Fruit fly (Drosophila melanogaster) ovary, adult (tissue): ENCODE data around the gene CG6656.
A peak's percentile ranks its signal among the peaks of the same experiment; 100 is the strongest.

Experiments
- CG17801 ChIP-seq: fragments of 200-800 bp; optimal IDR thresholded peaks from 2 replicates; lab custom pipeline; 2019; ENCODE audit warnings: missing biosample characterization, mild to moderate bottlenecking, missing genetic modification characterization, moderate library complexity; ENCODE audit not compliant: partially characterized antibody

The CG6656 gene

dm6 chr3R:21864992-21865391 lies 10.1 kb upstream of the CG6656 start, which contains the start of gene lsn:
TSS of gene lsn (plus strand) at chr3R:21865168.
- TF ChIP-seq CG17801 (GFP tag; lab: Kevin White, UChicago), result no peak

dm6 chr3R:21867819-21868218 lies 7.3 kb upstream of the CG6656 start, which contains the start of the genes CG6569 and Cby:
TSS of gene CG6569 (minus strand) at chr3R:21867919.
TSS of gene Cby (plus strand) at chr3R:21868003.
- no peak for TF ChIP-seq CG17801 (GFP tag; lab: Kevin White, UChicago)

- TF ChIP-seq CG17801 (GFP tag; lab: Kevin White, UChicago), result no peak
These were observed 5.5 kb upstream of the CG6656 start, which contains the start of gene CG31174 for dm6 chr3R:21869464-21870100. TSS of gene CG31174 (minus strand) at chr3R:21869514.

dm6 chr3R:21870158-21870971 lies 4.7 kb upstream of the CG6656 start, which contains the start of gene CG31431:
TSS of gene CG31431 (plus strand) at chr3R:21870681.
- TF ChIP-seq CG17801 (GFP tag; lab: Kevin White, UChicago), result peak; percentile 97

dm6 chr3R:21871348-21871940 lies 3.6 kb upstream of the CG6656 start:
- no peak for TF ChIP-seq CG17801 (GFP tag; lab: Kevin White, UChicago)

- TF ChIP-seq CG17801 (GFP tag; lab: Kevin White, UChicago), result no peak
These were observed 1.7 kb upstream of the CG6656 start, which contains the start of gene CG31178 for dm6 chr3R:21873439-21873838. TSS of gene CG31178 (plus strand) at chr3R:21873739.

dm6 chr3R:21877636-21878035 lies 2.5 kb downstream of the CG6656 start, which contains the start of gene P5CDh2:
TSS of gene P5CDh2 (plus strand) at chr3R:21877936.
- TF ChIP-seq CG17801 (GFP tag; lab: Kevin White, UChicago), result no peak

- no peak for TF ChIP-seq CG17801 (GFP tag; lab: Kevin White, UChicago)
These were observed 3.4 kb downstream of the CG6656 start, which contains the start of gene CG34148 for dm6 chr3R:21878473-21878872. TSS of gene CG34148 (minus strand) at chr3R:21878686.

dm6 chr3R:21880510-21880909 lies 5.4 kb downstream of the CG6656 start, which contains the start of gene CG31465:
TSS of gene CG31465 (plus strand) at chr3R:21880810.
- no peak for TF ChIP-seq CG17801 (GFP tag; lab: Kevin White, UChicago)

- TF ChIP-seq CG17801 (GFP tag; lab: Kevin White, UChicago), result no peak
These were observed 9.3 kb downstream of the CG6656 start, which contains the start of gene fit for dm6 chr3R:21884354-21884753. TSS of gene fit (minus strand) at chr3R:21884454.

dm6 chr3R:21885450-21885849 lies 10.4 kb downstream of the CG6656 start, which contains the start of gene CG17819:
TSS of gene CG17819 (minus strand) at chr3R:21885550.
- no peak for TF ChIP-seq CG17801 (GFP tag; lab: Kevin White, UChicago)

- TF ChIP-seq CG17801 (GFP tag; lab: Kevin White, UChicago), result no peak
These were observed 11.9 kb downstream of the CG6656 start, which contains the start of the genes CG6678 and dnd for dm6 chr3R:21886861-21887587. TSS of gene CG6678 (plus strand) at chr3R:21887029. TSS of gene dnd (minus strand) at chr3R:21887355.

- TF ChIP-seq CG17801 (GFP tag; lab: Kevin White, UChicago), result no peak
These were observed 12.5 kb downstream of the CG6656 start for dm6 chr3R:21887588-21888007.
